Worm (Caenorhabditis elegans) whole organism, midembryonic: Measurements from ENCODE around the gene Y54F10BM.21.
A peak's percentile ranks its signal among the peaks of the same experiment; 100 is the strongest.

Source experiments
- T22C8.4 ChIP-seq: fragments of 200-800 bp; sonication (Bioruptor generic); IDR thresholded peaks from 2 replicates; pipeline ENCODE4 v1.3.6; 2022; ENCODE audit warnings: missing genetic modification characterization, missing compliant biosample characterization
- cog-1 ChIP-seq: sonication (generic microtip); optimal IDR thresholded peaks from 2 replicates; lab custom pipeline; 2016; ENCODE audit warnings: missing genetic modification characterization, missing compliant biosample characterization
- flt-1 ChIP-seq: fragments of 200-800 bp; sonication (Bioruptor generic); IDR thresholded peaks from 2 replicates; pipeline ENCODE4 v1.3.6; 2022; ENCODE audit warnings: missing genetic modification characterization, missing compliant biosample characterization
- klf-2 ChIP-seq: fragments of 200-800 bp; sonication (Bioruptor generic); conservative IDR thresholded peaks from 2 replicates; pipeline ENCODE4 v1.3.6; 2022; ENCODE audit warnings: missing genetic modification reagents, missing genetic modification characterization, missing compliant biosample characterization
- med-1 ChIP-seq: sonication (generic microtip); optimal IDR thresholded peaks from 2 replicates; lab custom pipeline; 2017; ENCODE audit warnings: missing genetic modification characterization, mild to moderate bottlenecking, missing compliant biosample characterization, antibody characterized with exemption, missing genetic modification reagents; ENCODE audit not compliant: insufficient read depth
- ref-1 ChIP-seq: fragments of 200-800 bp; sonication (Bioruptor generic); conservative IDR thresholded peaks from 2 replicates; pipeline ENCODE4 v1.3.6; 2022; ENCODE audit warnings: missing genetic modification reagents, missing genetic modification characterization, missing compliant biosample characterization
- tab-1 ChIP-seq: fragments of 200-800 bp; sonication (Bioruptor generic); IDR thresholded peaks from 2 replicates; pipeline ENCODE4 v1.3.6; 2022; ENCODE audit warnings: missing genetic modification characterization, missing compliant biosample characterization
- ztf-23 ChIP-seq: fragments of 200-800 bp; sonication (Bioruptor generic); IDR thresholded peaks from 2 replicates; pipeline ENCODE4 v1.3.6; 2022; ENCODE audit warnings: missing genetic modification reagents, missing genetic modification characterization, missing compliant biosample characterization
- ztf-29 ChIP-seq: fragments of 200-800 bp; sonication (Bioruptor generic); IDR thresholded peaks from 2 replicates; pipeline ENCODE4 v1.3.6; 2022; ENCODE audit warnings: missing genetic modification reagents, missing genetic modification characterization, missing compliant biosample characterization

Gene Y54F10BM.21

DNA sequence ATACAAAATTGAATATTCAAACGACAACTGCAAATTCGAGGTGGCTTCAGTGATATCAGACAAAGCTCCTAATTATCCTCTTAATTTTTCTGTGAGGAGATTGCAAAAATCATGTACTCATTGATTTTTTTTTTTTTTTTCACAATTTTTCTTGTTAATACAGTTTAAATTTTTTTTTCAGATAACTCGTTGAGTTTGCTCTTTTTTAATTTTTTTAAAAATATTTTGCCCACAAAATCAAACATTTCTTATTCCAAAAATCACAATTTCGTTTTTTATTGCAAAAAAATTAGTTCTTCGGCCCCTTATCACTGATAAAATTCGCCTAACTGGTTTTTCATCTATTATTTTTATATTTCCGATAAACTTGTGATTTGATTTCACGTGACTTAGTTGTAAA is at the start of gene Y54F10BM.21:
TSS of gene Y54F10BM.21 (plus strand) at position 301 of the 400 bp plus-strand sequence.
- TF ChIP-seq ztf-29 (GFP tag; lab: Robert Waterston, UW), result no peak
- no peak for TF ChIP-seq klf-2 (GFP tag; lab: Robert Waterston, UW)

DNA sequence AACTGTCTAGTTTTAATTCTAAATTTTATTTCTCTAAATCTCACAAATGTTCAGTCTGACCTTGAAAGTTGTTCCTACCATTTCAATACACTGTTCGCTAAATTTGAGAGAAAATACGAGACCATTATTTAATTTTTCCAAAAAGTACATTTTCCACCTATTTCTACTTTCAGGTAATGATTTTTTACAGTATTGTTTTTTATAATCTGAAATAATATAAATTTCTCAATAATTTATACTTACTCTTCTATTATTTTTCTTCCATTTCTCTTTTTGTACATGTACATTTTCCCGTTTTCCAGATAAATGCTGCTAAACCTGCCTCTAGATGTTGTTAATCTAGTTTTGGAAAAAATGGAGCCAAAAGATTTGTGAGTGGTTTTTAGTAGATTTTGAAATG is 49.5 kb upstream of the Y54F10BM.21 start, which contains the start of gene fbxa-62:
TSS of gene fbxa-62 (plus strand) at position 301 of the 400 bp plus-strand sequence.
- TF ChIP-seq med-1 (no peak), T22C8.4 (GFP tag; lab: Robert Waterston, UW) (no peak), ref-1 (GFP tag; lab: Robert Waterston, UW) (no peak), cog-1 (tag; lab: Kevin White, UChicago) (no peak), klf-2 (GFP tag; lab: Robert Waterston, UW) (no peak), ztf-29 (GFP tag; lab: Robert Waterston, UW) (no peak), ztf-23 (GFP tag; lab: Robert Waterston, UW) (no peak), tab-1 (GFP tag; lab: Robert Waterston, UW) (no peak), flt-1 (GFP tag; lab: Robert Waterston, UW) (no peak)

DNA sequence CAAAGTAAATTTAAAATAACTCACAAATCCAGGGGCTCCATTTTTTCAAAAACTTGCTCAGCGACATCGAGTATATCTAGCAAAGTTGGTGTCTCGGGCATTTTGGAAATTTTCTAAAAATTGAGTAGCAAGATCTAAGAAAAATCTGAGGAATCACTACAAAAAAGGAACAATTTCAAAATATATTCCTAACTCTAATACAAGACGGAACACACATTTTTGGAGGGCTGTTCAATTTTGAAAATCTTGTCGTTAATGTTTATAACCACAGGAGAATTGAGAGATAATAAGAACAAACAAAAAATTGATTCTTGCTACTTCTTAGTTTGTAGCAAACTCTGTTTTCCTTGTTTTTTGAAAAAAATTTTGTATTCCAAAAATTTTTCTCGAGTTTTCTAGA is 44.6 kb upstream of the Y54F10BM.21 start, which contains the start of gene fbxa-47:
TSS of gene fbxa-47 (minus strand) at position 101 of the 400 bp plus-strand sequence.
- TF ChIP-seq med-1 (no peak), ref-1 (GFP tag; lab: Robert Waterston, UW) (no peak), T22C8.4 (GFP tag; lab: Robert Waterston, UW) (no peak), ztf-23 (GFP tag; lab: Robert Waterston, UW) (no peak), flt-1 (GFP tag; lab: Robert Waterston, UW) (no peak), cog-1 (tag; lab: Kevin White, UChicago) (no peak), klf-2 (GFP tag; lab: Robert Waterston, UW) (no peak), tab-1 (GFP tag; lab: Robert Waterston, UW) (no peak), ztf-29 (GFP tag; lab: Robert Waterston, UW) (no peak)

DNA sequence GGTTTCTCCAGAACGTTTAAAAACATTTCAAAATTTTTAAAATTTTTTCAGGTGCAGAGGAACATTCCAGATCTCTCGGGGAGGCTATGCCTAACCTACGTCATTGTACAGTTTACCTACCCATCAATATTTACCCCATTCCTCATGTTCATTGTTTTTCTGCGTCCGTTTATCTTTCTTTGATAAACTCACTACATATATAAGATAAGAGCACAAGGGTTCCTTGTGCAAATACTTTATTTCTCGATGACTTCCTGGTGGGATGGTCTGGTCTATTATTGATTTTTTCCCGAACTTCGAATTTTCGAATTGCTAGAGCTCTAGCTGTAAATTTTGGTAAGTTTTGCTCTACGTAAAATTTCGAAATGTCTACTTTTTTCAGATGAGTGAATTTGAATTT is 43.5 kb upstream of the Y54F10BM.21 start:
- TF ChIP-seq flt-1 (GFP tag; lab: Robert Waterston, UW) (no peak), ztf-29 (GFP tag; lab: Robert Waterston, UW) (no peak), ztf-23 (GFP tag; lab: Robert Waterston, UW) (no peak), tab-1 (GFP tag; lab: Robert Waterston, UW) (no peak), T22C8.4 (GFP tag; lab: Robert Waterston, UW) (no peak), cog-1 (tag; lab: Kevin White, UChicago) (no peak), med-1 (no peak), ref-1 (GFP tag; lab: Robert Waterston, UW) (no peak), klf-2 (GFP tag; lab: Robert Waterston, UW) (no peak)

DNA sequence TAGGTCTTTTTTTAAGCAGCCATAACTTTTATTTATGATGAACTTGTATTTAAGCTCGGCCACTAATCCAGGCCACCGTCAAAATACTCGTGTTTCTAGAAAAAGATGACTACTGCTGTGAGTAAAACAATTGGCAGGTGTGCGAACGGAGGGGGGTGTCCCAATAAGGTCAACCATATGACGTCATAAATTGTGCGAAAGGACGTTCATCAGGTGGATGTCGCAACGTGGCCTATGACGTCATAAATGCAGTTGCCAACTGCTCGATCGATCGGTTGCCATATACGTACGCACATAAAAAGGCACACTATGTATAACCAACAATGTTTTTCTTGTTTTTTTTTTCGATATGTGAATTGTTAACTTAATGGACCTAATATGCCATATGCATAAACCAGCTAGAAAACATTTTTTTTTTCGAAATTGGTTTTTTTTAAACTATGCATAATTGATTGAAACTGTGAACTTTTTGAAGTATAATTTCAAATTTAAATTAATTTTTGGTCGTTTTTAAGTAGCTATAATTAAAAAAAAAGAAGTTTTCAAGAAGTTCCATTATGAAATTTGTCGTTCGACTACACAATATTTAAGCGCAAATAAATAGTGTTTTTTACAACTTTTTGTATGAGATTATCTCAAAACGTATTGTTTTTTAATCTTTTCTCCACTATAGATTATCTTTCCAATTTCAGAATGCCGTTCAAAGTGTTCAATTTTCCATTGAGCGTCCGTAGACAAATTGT is 42.6 kb upstream of the Y54F10BM.21 start, which contains the start of gene C39B5.2:
TSS of gene C39B5.2 (plus strand) at position 693 of the 743 bp plus-strand sequence.
- no peak for TF ChIP-seq cog-1 (tag; lab: Kevin White, UChicago)
- TF ChIP-seq ztf-23 (GFP tag; lab: Robert Waterston, UW), result no peak
- TF ChIP-seq flt-1 (GFP tag; lab: Robert Waterston, UW), result peak; percentile 52; the same call in 1 of the 2 replicates
- no peak for TF ChIP-seq ztf-29 (GFP tag; lab: Robert Waterston, UW)
- no peak for TF ChIP-seq T22C8.4 (GFP tag; lab: Robert Waterston, UW)
- no peak for TF ChIP-seq tab-1 (GFP tag; lab: Robert Waterston, UW)
- no peak for TF ChIP-seq med-1

DNA sequence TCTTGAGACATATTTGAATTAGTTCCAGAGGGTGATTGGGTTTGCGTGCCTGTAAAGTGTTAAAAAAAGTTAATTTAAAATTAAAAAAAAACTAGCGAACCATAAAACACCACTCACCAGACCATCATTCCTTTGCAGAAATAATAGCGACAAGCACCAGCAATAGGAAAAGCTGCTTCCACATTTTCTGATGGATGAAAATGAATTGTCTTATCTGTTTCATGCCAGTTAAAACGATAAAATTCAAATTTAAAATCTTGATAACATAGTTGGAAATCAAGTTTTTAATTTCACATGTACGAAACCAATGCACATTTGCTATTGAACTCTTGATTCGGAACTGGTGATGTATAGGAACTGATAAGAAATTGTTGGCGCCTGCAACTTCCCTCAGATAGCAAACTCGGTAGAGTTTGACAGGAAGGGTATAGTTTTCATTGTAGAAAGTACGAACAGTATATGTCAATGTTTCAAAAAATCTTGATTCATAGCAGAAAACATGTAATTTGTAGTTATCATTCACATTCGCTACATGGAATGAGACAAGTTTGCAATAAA is 37.3 kb upstream of the Y54F10BM.21 start, which contains the start of gene C39B5.10:
TSS of gene C39B5.10 (minus strand) at position 51 of the 558 bp plus-strand sequence.
- TF ChIP-seq tab-1 (GFP tag; lab: Robert Waterston, UW) (no peak), ztf-23 (GFP tag; lab: Robert Waterston, UW) (no peak), T22C8.4 (GFP tag; lab: Robert Waterston, UW) (no peak)

DNA sequence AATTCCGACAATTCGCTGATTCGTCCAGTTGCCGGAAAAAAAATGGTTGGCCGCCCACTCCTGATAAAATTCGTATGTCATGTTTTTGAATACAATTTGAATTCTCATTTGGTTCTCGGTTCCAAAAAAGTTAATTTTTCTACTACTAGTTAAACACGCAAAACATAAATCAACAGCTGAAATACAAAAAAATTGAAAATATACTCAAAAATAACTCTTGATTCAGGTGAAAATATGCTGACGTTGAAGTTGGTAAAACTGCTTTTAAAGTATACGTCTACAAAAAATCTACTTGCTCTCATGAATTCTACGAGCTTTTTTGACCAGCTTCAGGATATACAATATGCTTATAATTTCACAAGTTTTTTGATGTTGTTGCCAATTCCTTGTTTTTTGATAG is 36.5 kb upstream of the Y54F10BM.21 start, which contains the start of gene srz-56:
TSS of gene srz-56 (plus strand) at position 301 of the 400 bp plus-strand sequence.
- TF ChIP-seq flt-1 (GFP tag; lab: Robert Waterston, UW) (no peak), ztf-29 (GFP tag; lab: Robert Waterston, UW) (no peak), tab-1 (GFP tag; lab: Robert Waterston, UW) (no peak), T22C8.4 (GFP tag; lab: Robert Waterston, UW) (no peak), cog-1 (tag; lab: Kevin White, UChicago) (no peak), klf-2 (GFP tag; lab: Robert Waterston, UW) (no peak), ztf-23 (GFP tag; lab: Robert Waterston, UW) (no peak), med-1 (no peak), ref-1 (GFP tag; lab: Robert Waterston, UW) (no peak)

DNA sequence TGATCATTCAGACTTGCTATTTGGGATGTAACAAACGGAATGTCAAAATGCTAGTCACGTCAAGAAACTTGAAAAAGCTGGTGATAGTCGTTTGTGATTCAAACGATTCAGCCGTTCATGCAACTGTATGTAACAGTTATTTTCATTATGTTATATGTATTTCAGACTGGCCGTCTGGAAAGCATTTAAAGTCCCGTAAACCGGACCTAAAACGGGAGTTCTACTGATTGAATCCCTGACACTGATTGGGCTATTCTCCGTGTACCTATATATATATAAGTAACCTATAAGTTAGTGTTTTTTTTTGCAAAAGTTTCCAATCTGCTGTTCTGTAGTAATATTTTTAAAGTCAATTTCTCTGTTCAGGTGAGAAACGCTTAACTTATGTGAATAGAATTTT is 33.3 kb upstream of the Y54F10BM.21 start:
- TF ChIP-seq med-1 (no peak), klf-2 (GFP tag; lab: Robert Waterston, UW) (no peak), ztf-23 (GFP tag; lab: Robert Waterston, UW) (no peak), T22C8.4 (GFP tag; lab: Robert Waterston, UW) (no peak), cog-1 (tag; lab: Kevin White, UChicago) (no peak), ztf-29 (GFP tag; lab: Robert Waterston, UW) (no peak), tab-1 (GFP tag; lab: Robert Waterston, UW) (no peak), ref-1 (GFP tag; lab: Robert Waterston, UW) (no peak), flt-1 (GFP tag; lab: Robert Waterston, UW) (no peak)

DNA sequence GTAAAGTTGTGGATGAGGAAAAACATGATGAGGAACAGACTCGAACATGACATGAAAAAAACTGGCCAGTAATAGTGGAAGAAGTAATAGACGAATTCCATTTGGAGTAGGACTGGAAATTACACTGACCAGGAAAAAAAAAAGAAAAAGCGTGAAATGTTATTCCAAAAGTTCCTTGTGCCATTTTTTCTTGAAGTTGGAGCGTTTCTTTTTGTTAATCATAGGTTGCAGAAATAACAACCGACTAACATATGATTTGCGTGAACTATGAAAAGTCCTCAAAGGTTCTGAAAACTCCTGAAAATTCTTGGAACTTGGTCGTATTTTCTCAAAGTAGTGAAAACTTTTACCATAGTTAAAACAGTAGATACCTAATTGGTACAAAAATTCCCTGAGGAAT is 31.2 kb upstream of the Y54F10BM.21 start, which contains the start of gene srd-67:
TSS of gene srd-67 (minus strand) at position 101 of the 400 bp plus-strand sequence.
- TF ChIP-seq klf-2 (GFP tag; lab: Robert Waterston, UW) (no peak), med-1 (no peak), T22C8.4 (GFP tag; lab: Robert Waterston, UW) (no peak), ref-1 (GFP tag; lab: Robert Waterston, UW) (no peak), flt-1 (GFP tag; lab: Robert Waterston, UW) (no peak), tab-1 (GFP tag; lab: Robert Waterston, UW) (no peak), cog-1 (tag; lab: Kevin White, UChicago) (no peak), ztf-23 (GFP tag; lab: Robert Waterston, UW) (no peak), ztf-29 (GFP tag; lab: Robert Waterston, UW) (no peak)
